Worm (Caenorhabditis elegans): ENCODE data around the gene sdz-6.

DNA sequence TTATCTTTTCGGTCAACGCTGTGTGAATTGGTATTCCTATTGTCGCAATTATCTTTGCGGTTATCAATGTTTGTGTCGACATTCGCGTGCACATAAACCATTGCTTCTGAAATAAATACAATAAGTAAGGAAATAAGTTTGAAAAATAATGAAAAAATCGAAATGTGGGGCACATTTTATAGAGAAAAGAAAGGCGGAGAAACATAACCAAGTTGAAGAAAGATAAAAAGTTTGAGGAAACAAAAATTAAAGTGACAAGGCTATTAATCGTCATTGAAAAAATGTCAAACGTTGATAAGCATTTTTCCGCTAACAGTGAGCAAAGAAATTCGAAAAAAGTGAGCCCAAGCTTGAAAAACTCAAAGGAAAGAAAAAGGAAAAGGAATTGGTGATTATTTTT is 2.0 kb downstream of the sdz-6 start, which contains the start of gene C43D7.4:
- TF ChIP-seq ama-1 (optimal IDR thresholded peaks at IDR 0.05) (no peak), elt-3 (tag; optimal IDR thresholded peaks at IDR 0.05) (no peak), nhr-12 (tag; optimal IDR thresholded peaks at IDR 0.05) (no peak)
